Worm (Caenorhabditis elegans): Measurements from ENCODE around the gene trx-1.
A peak's percentile ranks its signal among the peaks of the same experiment; 100 is the strongest.

Gene trx-1

DNA sequence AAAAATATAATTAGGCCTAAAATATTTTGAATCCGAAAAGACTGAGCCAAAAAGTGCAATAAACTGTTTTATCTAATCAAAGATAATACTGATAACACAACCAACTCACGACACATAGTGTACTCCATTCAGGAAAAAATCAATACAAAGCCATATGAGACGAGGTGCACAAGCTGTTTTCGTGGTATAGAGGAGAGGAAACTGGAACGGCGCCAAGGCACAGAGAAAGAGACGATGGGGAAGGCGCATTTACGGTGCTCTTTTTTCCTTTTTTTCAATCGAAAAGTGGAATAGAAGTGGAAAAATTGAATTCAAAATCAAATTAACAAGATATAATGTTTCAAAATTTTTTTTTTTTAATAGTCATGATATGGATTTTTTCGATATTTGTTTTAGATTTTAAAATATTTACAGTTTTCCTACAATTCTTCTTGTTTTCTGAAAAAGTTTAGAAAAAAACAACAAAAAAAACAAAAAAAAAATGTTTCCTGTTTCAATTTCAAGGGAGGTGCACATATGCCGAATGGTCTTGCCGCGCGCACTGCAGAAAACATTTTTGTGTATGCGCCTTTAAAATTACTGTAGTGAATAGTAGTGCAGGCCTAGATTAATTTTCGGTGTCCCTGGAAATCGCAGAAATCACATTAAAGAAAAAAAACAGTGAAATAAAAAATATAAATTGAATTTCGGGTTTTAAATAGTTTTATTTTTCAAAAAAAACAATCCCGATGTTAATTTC, 5.2 kb upstream of the trx-1 start, which contains the start of gene B0228.7 (continued):
- TF ChIP-seq nhr-71 (tag; optimal IDR thresholded peaks at IDR 0.05) (peak; percentile 28), dpl-1 (GFP tag; optimal IDR thresholded peaks at IDR 0.05) (peak in 1 of 3 experiments; percentile 18), sox-4 (tag; optimal IDR thresholded peaks at IDR 0.05) (no peak), fkh-8 (tag; optimal IDR thresholded peaks at IDR 0.05) (peak; percentile 24)

DNA sequence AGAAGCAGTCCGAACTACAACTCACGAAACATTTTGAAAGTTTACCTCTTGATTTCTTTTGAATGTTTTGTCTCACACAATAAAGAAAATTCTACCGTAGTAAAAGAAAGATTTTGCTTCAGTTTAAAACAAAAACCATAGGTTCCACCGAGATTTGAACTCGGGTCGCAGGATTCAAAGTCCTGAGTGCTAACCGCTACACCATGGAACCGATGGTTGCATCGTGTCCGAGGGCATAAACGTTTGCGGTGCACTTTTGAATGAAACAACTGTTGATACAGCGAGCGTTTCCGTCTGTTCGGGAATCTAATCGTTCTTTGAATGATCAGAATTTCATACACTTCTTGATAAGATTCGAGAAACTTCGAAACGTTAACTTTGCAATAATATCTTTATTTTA, 3.4 kb upstream of the trx-1 start:
- TF ChIP-seq ama-1 (optimal IDR thresholded peaks at IDR 0.05) (peak; percentile 55), unc-86 (tag; optimal IDR thresholded peaks at IDR 0.05) (no peak), elt-3 (tag; optimal IDR thresholded peaks at IDR 0.05) (peak in 3 of 6 experiments; percentile 12 to 67 (median 62)), fkh-10 (GFP tag; optimal IDR thresholded peaks at IDR 0.05) (no peak), mep-1 (tag; optimal IDR thresholded peaks at IDR 0.05) (peak; percentile 61), sox-4 (tag; optimal IDR thresholded peaks at IDR 0.05) (no peak), F16B12.6 (tag; optimal IDR thresholded peaks at IDR 0.05) (no peak), lir-3 (tag; optimal IDR thresholded peaks at IDR 0.05; ENCODE audit: poor library complexity) (peak; percentile 53), sup-37 (GFP tag; optimal IDR thresholded peaks at IDR 0.05) (no peak), ceh-63 (GFP tag; optimal IDR thresholded peaks at IDR 0.05) (no peak), zip-4 (GFP tag; optimal IDR thresholded peaks at IDR 0.05) (no peak), aly-2 (tag; optimal IDR thresholded peaks at IDR 0.05) (peak; percentile 56), fkh-8 (tag; optimal IDR thresholded peaks at IDR 0.05) (no peak), zag-1 (tag; optimal IDR thresholded peaks at IDR 0.05) (no peak), nhr-90 (tag; optimal IDR thresholded peaks at IDR 0.05; ENCODE audit: poor library complexity) (peak; percentile 79), ztf-11 (tag; optimal IDR thresholded peaks at IDR 0.05) (no peak), nhr-85 (tag) (peak; percentile 88), elt-2 (tag; optimal IDR thresholded peaks at IDR 0.05) (peak; percentile 46), lsy-2 (tag; optimal IDR thresholded peaks at IDR 0.05) (peak; percentile 27 to 56), pqm-1 (tag; optimal IDR thresholded peaks at IDR 0.05) (no peak), pax-3 (tag; optimal IDR thresholded peaks at IDR 0.05) (no peak), ztf-4 (tag; optimal IDR thresholded peaks at IDR 0.05) (no peak), tbx-2 (tag; optimal IDR thresholded peaks at IDR 0.05) (peak; percentile 48), unc-30 (tag; optimal IDR thresholded peaks at IDR 0.05) (no peak), C34B4.2 (tag; optimal IDR thresholded peaks at IDR 0.05) (no peak), nhr-11 (tag; optimal IDR thresholded peaks at IDR 0.05) (no peak), xbp-1 (tag; optimal IDR thresholded peaks at IDR 0.05) (peak; percentile 23), unc-130 (tag; optimal IDR thresholded peaks at IDR 0.05) (peak; percentile 63), nhr-12 (tag; optimal IDR thresholded peaks at IDR 0.05) (no peak), mdl-1 (tag; optimal IDR thresholded peaks at IDR 0.05) (peak in 1 of 2 experiments; percentile 59), nhr-84 (tag; optimal IDR thresholded peaks at IDR 0.05) (no peak), mab-9 (GFP tag; IDR thresholded peaks at IDR 0.05) (peak; percentile 14; the same call in 1 of the 2 replicates), hlh-17 (GFP tag; optimal IDR thresholded peaks at IDR 0.05; ENCODE audit: borderline replicate concordance) (no peak), swsn-7 (tag; optimal IDR thresholded peaks at IDR 0.05) (peak; percentile 37), isw-1 (GFP tag; IDR thresholded peaks at IDR 0.05) (no peak), unc-62 (GFP tag; optimal IDR thresholded peaks at IDR 0.05) (no peak), lin-39 (tag; optimal IDR thresholded peaks at IDR 0.05) (no peak), pag-3 (tag; optimal IDR thresholded peaks at IDR 0.05; ENCODE audit: borderline replicate concordance, insufficient read depth) (no peak), ceh-82 (tag; optimal IDR thresholded peaks at IDR 0.05) (peak in 1 of 3 experiments; percentile 27), nhr-20 (tag; optimal IDR thresholded peaks at IDR 0.05) (peak; percentile 72), fkh-4 (tag; optimal IDR thresholded peaks at IDR 0.05; ENCODE audit: borderline replicate concordance) (no peak), Y116A8C.19 (tag; optimal IDR thresholded peaks at IDR 0.05; ENCODE audit: borderline replicate concordance) (no peak), tlp-1 (tag; optimal IDR thresholded peaks at IDR 0.05) (no peak), hlh-4 (tag; optimal IDR thresholded peaks at IDR 0.05) (no peak), lin-14 (GFP tag; optimal IDR thresholded peaks at IDR 0.05) (peak; percentile 66), jun-1 (tag; optimal IDR thresholded peaks at IDR 0.05) (no peak), vab-15 (tag; optimal IDR thresholded peaks at IDR 0.05) (no peak)
